Worm (Caenorhabditis elegans) whole organism, L4 larva: ENCODE data around the gene rcat-1.

ENCODE experiments used
- ama-1 ChIP-seq: fragments of 150-350 bp; optimal IDR thresholded peaks from 2 replicates; lab custom pipeline; 2014; ENCODE audit warnings: inconsistent platforms, mixed read lengths
- dmd-9 ChIP-seq: fragments of 200-800 bp; sonication (Bioruptor generic); IDR thresholded peaks from 2 replicates; pipeline ENCODE4 v1.3.6; 2022; ENCODE audit warnings: missing genetic modification reagents, missing genetic modification characterization, missing compliant biosample characterization
- fos-1 ChIP-seq: fragments of 150-350 bp; optimal IDR thresholded peaks from 2 replicates; lab custom pipeline; 2014; ENCODE audit warnings: missing biosample characterization, missing genetic modification characterization
- lin-13 ChIP-seq: fragments of 150-350 bp; optimal IDR thresholded peaks from 2 replicates; lab custom pipeline; 2014; ENCODE audit warnings: missing biosample characterization, missing genetic modification reagents, missing genetic modification characterization
- lin-39 ChIP-seq: fragments of 150-350 bp; optimal IDR thresholded peaks from 2 replicates; lab custom pipeline; 2014; ENCODE audit warnings: missing biosample characterization, missing genetic modification reagents, missing genetic modification characterization
- mep-1 ChIP-seq: fragments of 150-350 bp; sonication (generic microtip); optimal IDR thresholded peaks from 3 replicates; lab custom pipeline; 2014; ENCODE audit warnings: missing biosample characterization, missing genetic modification characterization
- nhr-11 ChIP-seq: fragments of 150-350 bp; optimal IDR thresholded peaks from 2 replicates; lab custom pipeline; 2014; ENCODE audit warnings: missing biosample characterization, missing genetic modification characterization
- nhr-77 ChIP-seq: fragments of 150-350 bp; optimal IDR thresholded peaks from 2 replicates; lab custom pipeline; 2014; ENCODE audit warnings: missing biosample characterization, missing genetic modification characterization
- pha-4 ChIP-seq, 2 experiments: fragments of 150-350 bp in 1 of 2; fragments of 200-800 bp in 1 of 2; sonication (Bioruptor generic) in 1 of 2; IDR thresholded peaks in 1 of 2; optimal IDR thresholded peaks in 1 of 2; 2 replicates each; pipeline versions ENCODE4 v1.3.6 to Lab custom; 2014 to 2022; ENCODE audit warnings: missing genetic modification characterization in 2 of 2, missing genetic modification reagents in 2 of 2, missing biosample characterization in 1 of 2, missing compliant biosample characterization in 1 of 2
- pqm-1 ChIP-seq: sonication (generic microtip); optimal IDR thresholded peaks from 2 replicates; lab custom pipeline; 2017; ENCODE audit warnings: missing biosample characterization, missing genetic modification characterization
- ztf-11 ChIP-seq: fragments of 150-350 bp; optimal IDR thresholded peaks from 2 replicates; lab custom pipeline; 2014; ENCODE audit warnings: missing biosample characterization, missing genetic modification characterization

ce11 chrIV:258362-258761 lies 3.1 kb upstream of the rcat-1 start:
- TF ChIP-seq nhr-77 (tag; lab: Kevin White, UChicago) (no peak), dmd-9 (GFP tag; lab: Robert Waterston, UW) (no peak), pqm-1 (tag; lab: Kevin White, UChicago) (no peak), pha-4 (GFP tag; IDR thresholded peaks at IDR 0.05; lab: Robert Waterston, UW) (no peak), pha-4 (tag; optimal IDR thresholded peaks at IDR 0.05; lab: Kevin White, UChicago) (no peak), lin-39 (tag; lab: Kevin White, UChicago) (no peak), ztf-11 (no peak), mep-1 (tag; lab: Kevin White, UChicago) (no peak), lin-13 (no peak), ama-1 (lab: Kevin White, UChicago) (no peak), fos-1 (tag; lab: Kevin White, UChicago) (no peak), nhr-11 (tag; lab: Kevin White, UChicago) (no peak)
